Worm (Caenorhabditis elegans): ENCODE measurements around the gene Y39A1A.18.

DNA sequence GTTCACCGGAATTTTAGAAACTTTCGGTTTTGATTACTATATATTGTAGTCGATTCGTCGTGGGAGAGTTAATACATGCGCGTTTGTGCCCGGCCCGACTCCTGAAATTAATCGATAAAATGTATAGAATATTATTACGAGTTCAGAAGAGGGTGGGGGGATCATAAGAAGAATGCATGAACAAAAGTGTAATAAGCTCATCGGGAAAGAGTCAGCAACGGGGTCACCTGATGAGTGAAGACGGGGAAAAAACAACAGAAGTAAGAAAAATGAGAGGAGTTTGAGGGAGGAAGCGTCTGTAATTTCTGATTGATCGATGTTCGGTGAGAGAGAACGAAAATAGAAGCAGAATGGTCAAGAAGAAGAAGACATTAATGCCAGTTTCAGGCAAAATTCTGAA, 21.8 kb upstream of the Y39A1A.18 start, which contains the start of gene W09D10.4:
- TF ChIP-seq nhr-28 (tag; optimal IDR thresholded peaks at IDR 0.05) (no peak), ceh-39 (tag; optimal IDR thresholded peaks at IDR 0.05) (no peak)

Measured in whole organism, mixed stage, embryonic.